Worm (Caenorhabditis elegans) whole organism, L4 larva: ENCODE results near the gene Y41C4A.11.

Source experiments
- T20F7.1 ChIP-seq: fragments of 200-800 bp; sonication (Bioruptor generic); optimal IDR thresholded peaks from 2 replicates; lab custom pipeline; 2018; ENCODE audit warnings: mild to moderate bottlenecking, missing genetic modification characterization, missing compliant biosample characterization
- ama-1 ChIP-seq: fragments of 150-350 bp; optimal IDR thresholded peaks from 2 replicates; lab custom pipeline; 2014; ENCODE audit warnings: inconsistent platforms, mixed read lengths
- arid-1 ChIP-seq: fragments of 200-800 bp; sonication (Bioruptor generic); conservative IDR thresholded peaks from 2 replicates; pipeline ENCODE4 v1.3.6; 2022; ENCODE audit warnings: missing genetic modification reagents, missing genetic modification characterization, missing compliant biosample characterization
- ceh-20 ChIP-seq: fragments of 200-800 bp; sonication (Bioruptor generic); IDR thresholded peaks from 2 replicates; pipeline ENCODE4 v1.3.6; 2022; ENCODE audit warnings: missing genetic modification reagents, missing genetic modification characterization, missing compliant biosample characterization
- ceh-82 ChIP-seq: sonication (generic microtip); optimal IDR thresholded peaks from 2 replicates; lab custom pipeline; 2017; ENCODE audit warnings: missing biosample characterization, missing genetic modification characterization
- ctbp-1 ChIP-seq: fragments of 200-800 bp; sonication (Bioruptor generic); IDR thresholded peaks from 2 replicates; pipeline ENCODE4 v1.3.6; 2022; ENCODE audit warnings: missing genetic modification reagents, missing genetic modification characterization, missing compliant biosample characterization
- daf-16 ChIP-seq, 3 experiments: sonication (generic microtip); optimal IDR thresholded peaks; 2 replicates each; lab custom pipeline; 2016 to 2017; ENCODE audit warnings: missing genetic modification characterization in 3 of 3, missing genetic modification reagents in 3 of 3, mild to moderate bottlenecking in 2 of 3, missing compliant biosample characterization in 2 of 3, missing biosample characterization in 1 of 3, moderate library complexity in 1 of 3
- daf-19 ChIP-seq: fragments of 200-800 bp; sonication (Bioruptor generic); conservative IDR thresholded peaks from 2 replicates; pipeline ENCODE4 v1.3.6; 2022; ENCODE audit warnings: missing genetic modification characterization, missing compliant biosample characterization
- daf-8 ChIP-seq: fragments of 200-800 bp; sonication (Bioruptor generic); IDR thresholded peaks from 2 replicates; pipeline ENCODE4 v1.3.6; 2022; ENCODE audit warnings: missing genetic modification characterization, missing compliant biosample characterization
- dmd-6 ChIP-seq: fragments of 200-800 bp; sonication (Bioruptor generic); IDR thresholded peaks from 2 replicates; pipeline ENCODE4 v1.3.6; 2022; ENCODE audit warnings: missing genetic modification reagents, missing genetic modification characterization, missing compliant biosample characterization
- egl-27 ChIP-seq: sonication (generic microtip); optimal IDR thresholded peaks from 3 replicates; lab custom pipeline; 2017; ENCODE audit warnings: missing biosample characterization, missing genetic modification reagents, missing genetic modification characterization
- fkh-10 ChIP-seq: fragments of 150-350 bp; optimal IDR thresholded peaks from 2 replicates; lab custom pipeline; 2014; ENCODE audit warnings: missing biosample characterization, missing genetic modification reagents, missing genetic modification characterization
- gei-8 ChIP-seq: fragments of 200-800 bp; sonication (Bioruptor generic); optimal IDR thresholded peaks from 2 replicates; lab custom pipeline; 2018; ENCODE audit warnings: mild to moderate bottlenecking, missing genetic modification characterization, missing compliant biosample characterization
- hif-1 ChIP-seq, 2 experiments: sonication (generic microtip); optimal IDR thresholded peaks; 2 replicates each; lab custom pipeline; 2016 to 2017; ENCODE audit warnings: missing compliant biosample characterization in 2 of 2, missing genetic modification characterization in 2 of 2, missing genetic modification reagents in 2 of 2, missing genotype in 2 of 2, mild to moderate bottlenecking in 1 of 2
- hlh-11 ChIP-seq: fragments of 200-800 bp; sonication (Bioruptor generic); optimal IDR thresholded peaks from 2 replicates; lab custom pipeline; 2018; ENCODE audit warnings: mild to moderate bottlenecking, missing genetic modification characterization, missing compliant biosample characterization
- hlh-30 ChIP-seq: sonication (generic microtip); optimal IDR thresholded peaks from 2 replicates; lab custom pipeline; 2017; ENCODE audit warnings: antibody characterized with exemption, mild to moderate bottlenecking, missing genetic modification characterization, missing compliant biosample characterization; ENCODE audit not compliant: insufficient read depth
- hmg-1.1 ChIP-seq: fragments of 200-800 bp; sonication (Bioruptor generic); IDR thresholded peaks from 2 replicates; pipeline ENCODE4 v1.3.6; 2022; ENCODE audit warnings: missing genetic modification reagents, missing genetic modification characterization, missing compliant biosample characterization
- jun-1 ChIP-seq: fragments of 150-350 bp; optimal IDR thresholded peaks from 2 replicates; lab custom pipeline; 2014; ENCODE audit warnings: missing biosample characterization, missing genetic modification reagents, missing genetic modification characterization
- lin-1 ChIP-seq: fragments of 200-800 bp; sonication (Bioruptor generic); IDR thresholded peaks from 2 replicates; pipeline ENCODE4 v1.3.6; 2022; ENCODE audit warnings: missing genetic modification reagents, missing genetic modification characterization, missing compliant biosample characterization
- lin-13 ChIP-seq: fragments of 150-350 bp; optimal IDR thresholded peaks from 2 replicates; lab custom pipeline; 2014; ENCODE audit warnings: missing biosample characterization, missing genetic modification reagents, missing genetic modification characterization
- lin-15B ChIP-seq: fragments of 150-350 bp; sonication (generic microtip); optimal IDR thresholded peaks from 3 replicates; lab custom pipeline; 2014; ENCODE audit warnings: missing biosample characterization, missing genetic modification characterization
- lin-38 ChIP-seq: fragments of 200-800 bp; sonication (Bioruptor generic); IDR thresholded peaks from 2 replicates; pipeline ENCODE4 v1.3.6; 2022; ENCODE audit warnings: missing genetic modification reagents, missing genetic modification characterization, missing compliant biosample characterization
- lsy-2 ChIP-seq, 2 experiments: fragments of 150-350 bp in 1 of 2; sonication (generic microtip) in 1 of 2; optimal IDR thresholded peaks; 2 replicates each; lab custom pipeline; 2014 to 2017; ENCODE audit warnings: missing biosample characterization in 2 of 2, missing genetic modification characterization in 2 of 2
- mdl-1 ChIP-seq, 2 experiments: fragments of 150-350 bp in 1 of 2; sonication (generic microtip) in 1 of 2; optimal IDR thresholded peaks; 2 replicates each; lab custom pipeline; 2014 to 2017; ENCODE audit warnings: missing biosample characterization in 2 of 2, missing genetic modification characterization in 2 of 2
- mes-2 ChIP-seq: sonication (generic microtip); optimal IDR thresholded peaks from 2 replicates; lab custom pipeline; 2016; ENCODE audit warnings: missing genotype, mild to moderate bottlenecking, missing genetic modification characterization, missing compliant biosample characterization; ENCODE audit not compliant: poor library complexity, severe bottlenecking
- nhr-111 ChIP-seq: fragments of 200-800 bp; sonication (Bioruptor generic); optimal IDR thresholded peaks from 2 replicates; lab custom pipeline; 2018; ENCODE audit warnings: mild to moderate bottlenecking, missing genetic modification characterization, missing compliant biosample characterization
- nhr-237 ChIP-seq: sonication (generic microtip); optimal IDR thresholded peaks from 2 replicates; lab custom pipeline; 2017; ENCODE audit warnings: missing biosample characterization, missing genetic modification characterization
- nhr-25 ChIP-seq: sonication (generic microtip); optimal IDR thresholded peaks from 2 replicates; lab custom pipeline; 2017; ENCODE audit warnings: missing genetic modification characterization, mild to moderate bottlenecking, missing compliant biosample characterization, antibody characterized with exemption, moderate library complexity, borderline replicate concordance; ENCODE audit not compliant: insufficient read depth
- nhr-28 ChIP-seq: fragments of 150-350 bp; optimal IDR thresholded peaks from 2 replicates; lab custom pipeline; 2014; ENCODE audit warnings: missing biosample characterization, missing genetic modification characterization
- nhr-41 ChIP-seq: fragments of 200-800 bp; sonication (Bioruptor generic); IDR thresholded peaks from 2 replicates; pipeline ENCODE4 v1.3.6; 2022; ENCODE audit warnings: missing genetic modification reagents, missing genetic modification characterization, missing compliant biosample characterization
- pha-4 ChIP-seq, 2 experiments: fragments of 150-350 bp in 1 of 2; fragments of 200-800 bp in 1 of 2; sonication (Bioruptor generic) in 1 of 2; IDR thresholded peaks in 1 of 2; optimal IDR thresholded peaks in 1 of 2; 2 replicates each; pipeline versions ENCODE4 v1.3.6 to Lab custom; 2014 to 2022; ENCODE audit warnings: missing genetic modification characterization in 2 of 2, missing genetic modification reagents in 2 of 2, missing biosample characterization in 1 of 2, missing compliant biosample characterization in 1 of 2
- rbr-2 ChIP-seq: sonication (generic microtip); optimal IDR thresholded peaks from 2 replicates; lab custom pipeline; 2016; ENCODE audit warnings: missing genotype, missing genetic modification characterization, missing compliant biosample characterization
- sdz-12 ChIP-seq: fragments of 200-800 bp; sonication (Bioruptor generic); optimal IDR thresholded peaks from 2 replicates; lab custom pipeline; 2018; ENCODE audit warnings: mild to moderate bottlenecking, missing genetic modification characterization, missing compliant biosample characterization
- set-16 ChIP-seq: fragments of 200-800 bp; sonication (Bioruptor generic); IDR thresholded peaks from 2 replicates; pipeline ENCODE4 v1.3.6; 2022; ENCODE audit warnings: missing genetic modification reagents, missing genetic modification characterization, missing compliant biosample characterization
- skn-1 ChIP-seq: fragments of 150-350 bp; optimal IDR thresholded peaks from 2 replicates; lab custom pipeline; 2014; ENCODE audit warnings: missing biosample characterization, missing genetic modification characterization
- snpc-1.2 ChIP-seq: fragments of 200-800 bp; sonication (Bioruptor generic); IDR thresholded peaks from 2 replicates; pipeline ENCODE4 v1.3.6; 2022; ENCODE audit warnings: missing genetic modification reagents, missing genetic modification characterization, missing compliant biosample characterization
- ztf-7 ChIP-seq: fragments of 150-350 bp; optimal IDR thresholded peaks from 2 replicates; lab custom pipeline; 2014; ENCODE audit warnings: missing biosample characterization, missing genetic modification characterization

Gene Y41C4A.11

ce11 chrIII:11718548-11718947, 1.1 kb upstream of the Y41C4A.11 start, which contains the start of gene Y41C4A.9:
Gene Y41C4A.9 (minus strand): TSS chrIII:11718645.
- TF ChIP-seq pha-4 (GFP tag; IDR thresholded peaks at IDR 0.05; lab: Robert Waterston, UW), result no peak
- no peak for TF ChIP-seq pha-4 (tag; optimal IDR thresholded peaks at IDR 0.05; lab: Kevin White, UChicago)
- TF ChIP-seq mes-2 (tag; lab: Kevin White, UChicago), result peak; percentile 57
- no peak for TF ChIP-seq fkh-10 (GFP tag; lab: Kevin White, UChicago)
- no peak for TF ChIP-seq mdl-1 (tag; optimal IDR thresholded peaks at IDR 0.05; lab: Kevin White, UChicago)
- TF ChIP-seq hif-1 (tag; optimal IDR thresholded peaks at IDR 0.05; lab: Kevin White, UChicago), result no peak
- TF ChIP-seq egl-27, result no peak
- TF ChIP-seq ceh-82 (tag; lab: Kevin White, UChicago), result no peak
- TF ChIP-seq daf-16 (GFP tag; optimal IDR thresholded peaks at IDR 0.05; lab: Kevin White, UChicago), result no peak
- peak; percentile 11 for TF ChIP-seq daf-16 (tag; optimal IDR thresholded peaks at IDR 0.05; lab: Kevin White, UChicago)
- no peak for TF ChIP-seq arid-1 (GFP tag; lab: Robert Waterston, UW)
- no peak for TF ChIP-seq ceh-20 (GFP tag; lab: Robert Waterston, UW)
- no peak for TF ChIP-seq skn-1 (tag; lab: Kevin White, UChicago)
- no peak for TF ChIP-seq ztf-7
- no peak for TF ChIP-seq ctbp-1 (GFP tag; lab: Robert Waterston, UW)
- TF ChIP-seq lsy-2 (tag; optimal IDR thresholded peaks at IDR 0.05; lab: Kevin White, UChicago), result no peak
- peak; percentile 4 for TF ChIP-seq ama-1 (lab: Kevin White, UChicago)
- no peak for TF ChIP-seq T20F7.1
- TF ChIP-seq gei-8 (GFP tag; lab: Kevin White, UChicago), result no peak
- TF ChIP-seq lin-38 (GFP tag; lab: Robert Waterston, UW), result peak; percentile 68
- TF ChIP-seq nhr-25, result no peak
- no peak for TF ChIP-seq nhr-111 (GFP tag; lab: Kevin White, UChicago)

- TF ChIP-seq set-16 (GFP tag; lab: Robert Waterston, UW) (no peak), nhr-28 (peak; percentile 9), hlh-11 (tag; lab: Kevin White, UChicago) (peak; percentile 7), daf-8 (GFP tag; lab: Robert Waterston, UW) (no peak), sdz-12 (GFP tag; lab: Kevin White, UChicago) (no peak), hlh-30 (peak; percentile 43), lin-38 (GFP tag; lab: Robert Waterston, UW) (peak; percentile 29), hmg-1.1 (GFP tag; lab: Robert Waterston, UW) (0 out of 2 replicates have a peak, but pooled peaks have one; percentile 19)
These were observed 1.7 kb downstream of the Y41C4A.11 start, which contains the start of gene Y41C4A.32 for ce11 chrIII:11721405-11721804. Gene Y41C4A.32 (plus strand): TSS chrIII:11721706.

ce11 chrIII:11726590-11726989, 6.9 kb downstream of the Y41C4A.11 start, which contains the start of gene Y41C4A.12:
Gene Y41C4A.12 (minus strand): TSS chrIII:11726690.
- TF ChIP-seq lin-15B (tag; lab: Kevin White, UChicago), result no peak
- no peak for TF ChIP-seq daf-16 (GFP tag; optimal IDR thresholded peaks at IDR 0.05; lab: Kevin White, UChicago)
- TF ChIP-seq daf-16 (tag; optimal IDR thresholded peaks at IDR 0.05; lab: Kevin White, UChicago), result peak; percentile 31

- peak; percentile 17 for TF ChIP-seq hlh-11 (tag; lab: Kevin White, UChicago)
- TF ChIP-seq snpc-1.2 (GFP tag; lab: Robert Waterston, UW), result no peak
- no peak for TF ChIP-seq daf-19 (GFP tag; lab: Robert Waterston, UW)
- peak; percentile 68 for TF ChIP-seq hlh-30
- no peak for TF ChIP-seq nhr-237 (tag; lab: Kevin White, UChicago)
- peak; percentile 39; the same call in 1 of the 2 replicates for TF ChIP-seq lin-1 (GFP tag; lab: Robert Waterston, UW)
- TF ChIP-seq jun-1, result no peak
- no peak for TF ChIP-seq nhr-111 (GFP tag; lab: Kevin White, UChicago)
- peak; percentile 43 for TF ChIP-seq dmd-6 (GFP tag; lab: Robert Waterston, UW)
- TF ChIP-seq lsy-2 (tag; optimal IDR thresholded peaks at IDR 0.05; lab: Kevin White, UChicago), result no peak
- TF ChIP-seq nhr-41 (GFP tag; lab: Robert Waterston, UW), result peak; percentile 55; the same call in 1 of the 2 replicates
- TF ChIP-seq lin-13, result no peak
- no peak for TF ChIP-seq rbr-2 (tag; lab: Kevin White, UChicago)
- TF ChIP-seq hif-1 (tag; optimal IDR thresholded peaks at IDR 0.05; lab: Kevin White, UChicago), result no peak
- TF ChIP-seq nhr-28, result peak; percentile 3
These were observed 7.3 kb downstream of the Y41C4A.11 start for ce11 chrIII:11727010-11727409.
